Worm (Caenorhabditis elegans) whole organism, early embryonic: ENCODE data around the gene gly-11.
A peak's percentile ranks its signal among the peaks of the same experiment; 100 is the strongest.

ENCODE experiments used
- F13C5.2 ChIP-seq: sonication (generic microtip); optimal IDR thresholded peaks from 2 replicates; lab custom pipeline; 2017; ENCODE audit warnings: mild to moderate bottlenecking, missing genetic modification characterization, inconsistent platforms, missing compliant biosample characterization
- aly-1 ChIP-seq: sonication (generic microtip); optimal IDR thresholded peaks from 2 replicates; lab custom pipeline; 2016; ENCODE audit warnings: missing genetic modification characterization, missing compliant biosample characterization
- ama-1 ChIP-seq: fragments of 150-350 bp; optimal IDR thresholded peaks from 2 replicates; lab custom pipeline; 2014
- ceh-13 ChIP-seq: fragments of 200-800 bp; sonication (Bioruptor generic); optimal IDR thresholded peaks from 2 replicates; lab custom pipeline; 2018; ENCODE audit warnings: mild to moderate bottlenecking, missing genetic modification characterization, missing compliant biosample characterization
- ceh-36 ChIP-seq: sonication (generic microtip); optimal IDR thresholded peaks from 2 replicates; lab custom pipeline; 2016; ENCODE audit warnings: missing genetic modification characterization, inconsistent platforms, missing compliant biosample characterization
- ets-7 ChIP-seq: sonication (generic microtip); optimal IDR thresholded peaks from 2 replicates; lab custom pipeline; 2016; ENCODE audit warnings: missing genotype, missing genetic modification characterization, missing compliant biosample characterization
- hmbx-1 ChIP-seq: sonication (generic microtip); optimal IDR thresholded peaks from 2 replicates; lab custom pipeline; 2016; ENCODE audit warnings: mild to moderate bottlenecking, missing genetic modification characterization, missing compliant biosample characterization
- hmg-4 ChIP-seq: fragments of 200-800 bp; sonication (Bioruptor generic); optimal IDR thresholded peaks from 2 replicates; lab custom pipeline; 2018; ENCODE audit warnings: mild to moderate bottlenecking, missing genetic modification characterization, missing compliant biosample characterization
- hnd-1 ChIP-seq: sonication (generic microtip); optimal IDR thresholded peaks from 2 replicates; lab custom pipeline; 2016; ENCODE audit warnings: missing genetic modification characterization, missing compliant biosample characterization
- scrt-1 ChIP-seq: fragments of 200-800 bp; sonication (Bioruptor generic); IDR thresholded peaks from 2 replicates; pipeline ENCODE4 v1.3.6; 2022; ENCODE audit warnings: missing genetic modification characterization, missing compliant biosample characterization
- sea-1 ChIP-seq: fragments of 200-800 bp; sonication (Bioruptor generic); conservative IDR thresholded peaks from 2 replicates; pipeline ENCODE4 v1.3.6; 2022; ENCODE audit warnings: missing genetic modification characterization, missing compliant biosample characterization
- tbx-37 ChIP-seq: fragments of 200-800 bp; sonication (Bioruptor generic); conservative IDR thresholded peaks from 2 replicates; pipeline ENCODE4 v1.3.6; 2022; ENCODE audit warnings: missing genetic modification reagents, missing genetic modification characterization, missing compliant biosample characterization
- tra-4 ChIP-seq: sonication (generic microtip); optimal IDR thresholded peaks from 2 replicates; lab custom pipeline; 2017; ENCODE audit warnings: missing genetic modification characterization, missing compliant biosample characterization

DNA sequence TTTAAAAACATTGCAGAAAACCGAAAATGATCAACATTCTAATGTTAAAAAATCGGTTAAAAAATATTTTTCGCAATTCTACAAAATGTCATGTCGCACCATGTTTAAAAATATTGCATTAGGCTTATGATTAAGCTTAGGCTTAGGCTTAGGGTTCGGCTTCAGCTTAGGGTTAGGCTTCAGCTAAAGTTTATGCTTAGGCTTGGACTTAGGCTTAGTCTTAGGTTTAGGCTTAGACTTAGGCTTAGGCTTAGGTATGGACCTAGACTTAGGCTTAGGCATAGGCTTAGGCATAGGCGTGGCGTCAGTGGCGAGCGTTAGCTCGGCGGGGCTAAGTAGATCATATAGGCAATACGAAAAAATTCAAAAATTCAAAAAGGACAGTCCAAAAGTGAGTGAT is 52.7 kb downstream of the gly-11 start:
- TF ChIP-seq ets-7 (tag; lab: Kevin White, UChicago) (no peak), scrt-1 (GFP tag; lab: Robert Waterston, UW) (no peak), aly-1 (tag; lab: Kevin White, UChicago) (no peak), F13C5.2 (tag; lab: Kevin White, UChicago) (no peak), tra-4 (no peak), sea-1 (GFP tag; lab: Robert Waterston, UW) (no peak), tbx-37 (no peak), ama-1 (lab: Kevin White, UChicago) (no peak), hmg-4 (no peak), hmbx-1 (tag; lab: Kevin White, UChicago) (no peak), ceh-36 (tag; lab: Kevin White, UChicago) (peak; percentile 68), ceh-13 (GFP tag; lab: Kevin White, UChicago) (no peak), hnd-1 (no peak)
